Worm (Caenorhabditis elegans) whole organism, midembryonic: ENCODE data around the gene ags-3.

Experiments
- T22C8.4 ChIP-seq: fragments of 200-800 bp; sonication (Bioruptor generic); IDR thresholded peaks from 2 replicates; pipeline ENCODE4 v1.3.6; 2022; ENCODE audit warnings: missing genetic modification characterization, missing compliant biosample characterization
- cog-1 ChIP-seq: sonication (generic microtip); optimal IDR thresholded peaks from 2 replicates; lab custom pipeline; 2016; ENCODE audit warnings: missing genetic modification characterization, missing compliant biosample characterization
- flt-1 ChIP-seq: fragments of 200-800 bp; sonication (Bioruptor generic); IDR thresholded peaks from 2 replicates; pipeline ENCODE4 v1.3.6; 2022; ENCODE audit warnings: missing genetic modification characterization, missing compliant biosample characterization
- klf-2 ChIP-seq: fragments of 200-800 bp; sonication (Bioruptor generic); conservative IDR thresholded peaks from 2 replicates; pipeline ENCODE4 v1.3.6; 2022; ENCODE audit warnings: missing genetic modification reagents, missing genetic modification characterization, missing compliant biosample characterization
- med-1 ChIP-seq: sonication (generic microtip); optimal IDR thresholded peaks from 2 replicates; lab custom pipeline; 2017; ENCODE audit warnings: missing genetic modification characterization, mild to moderate bottlenecking, missing compliant biosample characterization, antibody characterized with exemption, missing genetic modification reagents; ENCODE audit not compliant: insufficient read depth
- ref-1 ChIP-seq: fragments of 200-800 bp; sonication (Bioruptor generic); conservative IDR thresholded peaks from 2 replicates; pipeline ENCODE4 v1.3.6; 2022; ENCODE audit warnings: missing genetic modification reagents, missing genetic modification characterization, missing compliant biosample characterization
- tab-1 ChIP-seq: fragments of 200-800 bp; sonication (Bioruptor generic); IDR thresholded peaks from 2 replicates; pipeline ENCODE4 v1.3.6; 2022; ENCODE audit warnings: missing genetic modification characterization, missing compliant biosample characterization
- ztf-23 ChIP-seq: fragments of 200-800 bp; sonication (Bioruptor generic); IDR thresholded peaks from 2 replicates; pipeline ENCODE4 v1.3.6; 2022; ENCODE audit warnings: missing genetic modification reagents, missing genetic modification characterization, missing compliant biosample characterization
- ztf-29 ChIP-seq: fragments of 200-800 bp; sonication (Bioruptor generic); IDR thresholded peaks from 2 replicates; pipeline ENCODE4 v1.3.6; 2022; ENCODE audit warnings: missing genetic modification reagents, missing genetic modification characterization, missing compliant biosample characterization

The ags-3 gene

ce11 chrX:5289106-5289505 lies 14.3 kb downstream of the ags-3 start:
- TF ChIP-seq klf-2 (GFP tag; lab: Robert Waterston, UW), result no peak
- no peak for TF ChIP-seq ztf-29 (GFP tag; lab: Robert Waterston, UW)
- no peak for TF ChIP-seq ztf-23 (GFP tag; lab: Robert Waterston, UW)
- TF ChIP-seq med-1, result no peak
- no peak for TF ChIP-seq T22C8.4
- no peak for TF ChIP-seq flt-1 (GFP tag; lab: Robert Waterston, UW)
- TF ChIP-seq cog-1 (tag; lab: Kevin White, UChicago), result no peak
- TF ChIP-seq tab-1 (GFP tag; lab: Robert Waterston, UW), result no peak
- TF ChIP-seq ref-1 (GFP tag; lab: Robert Waterston, UW), result no peak

ce11 chrX:5283531-5283930 lies 19.9 kb downstream of the ags-3 start, which contains the start of gene vps-41:
TSS of gene vps-41 (plus strand) at chrX:5283831.
- TF ChIP-seq ztf-29 (GFP tag; lab: Robert Waterston, UW) (no peak), cog-1 (tag; lab: Kevin White, UChicago) (no peak), tab-1 (GFP tag; lab: Robert Waterston, UW) (no peak), med-1 (no peak), T22C8.4 (no peak), ztf-23 (GFP tag; lab: Robert Waterston, UW) (no peak), ref-1 (GFP tag; lab: Robert Waterston, UW) (no peak), flt-1 (GFP tag; lab: Robert Waterston, UW) (no peak), klf-2 (GFP tag; lab: Robert Waterston, UW) (no peak)

ce11 chrX:5279674-5280073 lies 23.7 kb downstream of the ags-3 start, which contains the start of gene rga-8:
TSS of gene rga-8 (minus strand) at chrX:5279774.
- TF ChIP-seq tab-1 (GFP tag; lab: Robert Waterston, UW) (no peak), med-1 (no peak), ztf-23 (GFP tag; lab: Robert Waterston, UW) (no peak), klf-2 (GFP tag; lab: Robert Waterston, UW) (no peak), cog-1 (tag; lab: Kevin White, UChicago) (no peak), ztf-29 (GFP tag; lab: Robert Waterston, UW) (no peak), ref-1 (GFP tag; lab: Robert Waterston, UW) (no peak), T22C8.4 (no peak), flt-1 (GFP tag; lab: Robert Waterston, UW) (no peak)

ce11 chrX:5279170-5279635 lies 24.2 kb downstream of the ags-3 start, which contains the start of gene Y34B4A.2:
TSS of gene Y34B4A.2 (plus strand) at chrX:5279497.
- TF ChIP-seq tab-1 (GFP tag; lab: Robert Waterston, UW), result no peak
- TF ChIP-seq flt-1 (GFP tag; lab: Robert Waterston, UW), result 0 out of 2 replicates have a peak, but pooled peaks have one; percentile 37
- no peak for TF ChIP-seq ztf-29 (GFP tag; lab: Robert Waterston, UW)
- no peak for TF ChIP-seq med-1
- no peak for TF ChIP-seq cog-1 (tag; lab: Kevin White, UChicago)

ce11 chrX:5278249-5278648 lies 25.2 kb downstream of the ags-3 start:
- TF ChIP-seq cog-1 (tag; lab: Kevin White, UChicago) (no peak), ref-1 (GFP tag; lab: Robert Waterston, UW) (no peak), ztf-29 (GFP tag; lab: Robert Waterston, UW) (no peak), flt-1 (GFP tag; lab: Robert Waterston, UW) (no peak)

- TF ChIP-seq cog-1 (tag; lab: Kevin White, UChicago) (no peak), T22C8.4 (no peak), ref-1 (GFP tag; lab: Robert Waterston, UW) (no peak), klf-2 (GFP tag; lab: Robert Waterston, UW) (no peak), ztf-23 (GFP tag; lab: Robert Waterston, UW) (no peak), tab-1 (GFP tag; lab: Robert Waterston, UW) (no peak), med-1 (no peak), flt-1 (GFP tag; lab: Robert Waterston, UW) (no peak), ztf-29 (GFP tag; lab: Robert Waterston, UW) (no peak)
Measured at ce11 chrX:5276772-5277171, 26.6 kb downstream of the ags-3 start.

- TF ChIP-seq klf-2 (GFP tag; lab: Robert Waterston, UW) (no peak), tab-1 (GFP tag; lab: Robert Waterston, UW) (no peak; the same call in 1 of the 2 replicates), ztf-29 (GFP tag; lab: Robert Waterston, UW) (peak; percentile 66; the same call in 1 of the 2 replicates), cog-1 (tag; lab: Kevin White, UChicago) (peak; percentile 78), ref-1 (GFP tag; lab: Robert Waterston, UW) (no peak), flt-1 (GFP tag; lab: Robert Waterston, UW) (peak; percentile 62), med-1 (no peak), T22C8.4 (no peak; the same call in 1 of the 2 replicates), ztf-23 (GFP tag; lab: Robert Waterston, UW) (peak; percentile 66; the same call in 1 of the 2 replicates)
Measured at ce11 chrX:5275209-5275608, 28.2 kb downstream of the ags-3 start, which contains the start of gene hst-6. TSS of gene hst-6 (plus strand) at chrX:5275561.

- TF ChIP-seq tab-1 (GFP tag; lab: Robert Waterston, UW) (no peak), ref-1 (GFP tag; lab: Robert Waterston, UW) (no peak), med-1 (no peak), flt-1 (GFP tag; lab: Robert Waterston, UW) (no peak), T22C8.4 (no peak), cog-1 (tag; lab: Kevin White, UChicago) (no peak), ztf-29 (GFP tag; lab: Robert Waterston, UW) (no peak), klf-2 (GFP tag; lab: Robert Waterston, UW) (no peak), ztf-23 (GFP tag; lab: Robert Waterston, UW) (no peak)
Measured at ce11 chrX:5269359-5269758, 34.0 kb downstream of the ags-3 start.

ce11 chrX:5268062-5268461 lies 35.3 kb downstream of the ags-3 start:
- TF ChIP-seq tab-1 (GFP tag; lab: Robert Waterston, UW) (no peak), T22C8.4 (no peak), med-1 (no peak), flt-1 (GFP tag; lab: Robert Waterston, UW) (no peak), klf-2 (GFP tag; lab: Robert Waterston, UW) (no peak), ref-1 (GFP tag; lab: Robert Waterston, UW) (no peak), cog-1 (tag; lab: Kevin White, UChicago) (no peak), ztf-23 (GFP tag; lab: Robert Waterston, UW) (no peak), ztf-29 (GFP tag; lab: Robert Waterston, UW) (no peak)
